Worm (Caenorhabditis elegans) whole organism, young adult: ENCODE results near the gene srx-129.

ENCODE experiments used
- dpl-1 ChIP-seq: fragments of 150-350 bp; optimal IDR thresholded peaks from 2 replicates; lab custom pipeline; 2014; ENCODE audit warnings: missing biosample characterization, missing genetic modification reagents, missing genetic modification characterization
- snpc-4 ChIP-seq, 5 experiments: fragments of 150-350 bp in 1 of 5; sonication (generic microtip) in 4 of 5; optimal IDR thresholded peaks; 2 replicates each; lab custom pipeline; 2014 to 2018; ENCODE audit warnings: missing genetic modification characterization in 5 of 5, missing biosample characterization in 3 of 5, antibody characterized with exemption in 2 of 5, mild to moderate bottlenecking in 2 of 5, missing compliant biosample characterization in 2 of 5, missing genotype in 2 of 5, moderate library complexity in 2 of 5, missing genetic modification reagents in 1 of 5

ce11 chrV:13794046-13794445, 40.0 kb upstream of the srx-129 start:
- TF ChIP-seq dpl-1 (GFP tag; lab: Kevin White, UChicago) (no peak), snpc-4 (GFP tag; optimal IDR thresholded peaks at IDR 0.05; lab: Kevin White, UChicago) (no peak), snpc-4 (tag; optimal IDR thresholded peaks at IDR 0.05; lab: Kevin White, UChicago) (no peak)
